Fruit fly (Drosophila melanogaster) whole organism, adult: ENCODE measurements around the gene Yp1.

Source experiments
- CG11617 ChIP-seq: fragments of 200-800 bp; sonication (Bioruptor generic); optimal IDR thresholded peaks from 2 replicates; lab custom pipeline; 2017; ENCODE audit warnings: mild to moderate bottlenecking, missing biosample characterization, missing genetic modification reagents, missing genetic modification characterization
- CG12768 ChIP-seq: fragments of 200-800 bp; sonication (Bioruptor generic); optimal IDR thresholded peaks from 2 replicates; lab custom pipeline; 2017; ENCODE audit warnings: missing biosample characterization, missing genetic modification characterization, mild to moderate bottlenecking, moderate library complexity, missing genetic modification reagents
- CG14711 ChIP-seq: fragments of 200-800 bp; sonication (Bioruptor generic); optimal IDR thresholded peaks from 2 replicates; lab custom pipeline; 2018; ENCODE audit warnings: missing biosample characterization, mild to moderate bottlenecking, missing genetic modification characterization, moderate library complexity
- CG1620 ChIP-seq: fragments of 200-800 bp; sonication (Bioruptor generic); optimal IDR thresholded peaks from 2 replicates; lab custom pipeline; 2016; ENCODE audit warnings: missing biosample characterization, missing genetic modification characterization
- CG33017 ChIP-seq: fragments of 200-800 bp; sonication (Bioruptor generic); optimal IDR thresholded peaks from 2 replicates; lab custom pipeline; 2018; ENCODE audit warnings: missing biosample characterization, mild to moderate bottlenecking, missing genetic modification characterization, moderate library complexity
- CG5204 ChIP-seq: fragments of 200-800 bp; sonication (Bioruptor generic); optimal IDR thresholded peaks from 2 replicates; lab custom pipeline; 2016; ENCODE audit warnings: missing biosample characterization, missing genetic modification characterization
- CG7045 ChIP-seq: fragments of 200-800 bp; sonication (Bioruptor generic); optimal IDR thresholded peaks from 2 replicates; lab custom pipeline; 2017; ENCODE audit warnings: missing biosample characterization, mild to moderate bottlenecking, missing genetic modification characterization
- CG7101 ChIP-seq: fragments of 200-800 bp; sonication (Bioruptor generic); optimal IDR thresholded peaks from 2 replicates; lab custom pipeline; 2018; ENCODE audit warnings: missing biosample characterization, mild to moderate bottlenecking, missing genetic modification characterization, moderate library complexity
- Clk ChIP-seq: fragments of 200-800 bp; sonication (Bioruptor generic); optimal IDR thresholded peaks from 2 replicates; lab custom pipeline; 2017; ENCODE audit warnings: missing biosample characterization, missing genetic modification characterization
- Crg-1 ChIP-seq: fragments of 200-800 bp; sonication (Bioruptor generic); optimal IDR thresholded peaks from 2 replicates; lab custom pipeline; 2016; ENCODE audit warnings: missing biosample characterization, missing genetic modification characterization
- Hr96 ChIP-seq: fragments of 200-800 bp; sonication (Bioruptor generic); optimal IDR thresholded peaks from 2 replicates; lab custom pipeline; 2016; ENCODE audit warnings: missing biosample characterization, missing genetic modification characterization
- Mnt ChIP-seq: fragments of 200-800 bp; sonication (Bioruptor generic); optimal IDR thresholded peaks from 2 replicates; lab custom pipeline; 2016; ENCODE audit warnings: missing biosample characterization, mild to moderate bottlenecking, missing genetic modification characterization
- bab1 ChIP-seq: fragments of 200-800 bp; sonication (Bioruptor generic); optimal IDR thresholded peaks from 3 replicates; lab custom pipeline; 2019; ENCODE audit warnings: missing biosample characterization, mild to moderate bottlenecking, missing genetic modification characterization, moderate library complexity
- cic ChIP-seq: fragments of 200-800 bp; sonication (Bioruptor generic); optimal IDR thresholded peaks from 2 replicates; lab custom pipeline; 2017; ENCODE audit warnings: missing biosample characterization, mild to moderate bottlenecking, missing genetic modification characterization, moderate library complexity
- cnc ChIP-seq, 2 experiments: fragments of >200 bp; optimal IDR thresholded peaks; 2 replicates each; lab custom pipeline; 2017
- kay ChIP-seq: fragments of 200-800 bp; sonication (Bioruptor generic); peaks from one replicate; lab custom pipeline; 2016; ENCODE audit warnings: missing biosample characterization, missing genetic modification characterization, borderline replicate concordance
- ovo ChIP-seq: fragments of 200-800 bp; sonication (Bioruptor generic); optimal IDR thresholded peaks from 2 replicates; lab custom pipeline; 2016; ENCODE audit warnings: missing biosample characterization, missing genetic modification characterization
- pad ChIP-seq: fragments of 200-800 bp; sonication (Bioruptor generic); optimal IDR thresholded peaks from 3 replicates; lab custom pipeline; 2017; ENCODE audit warnings: missing biosample characterization, missing genetic modification characterization, mild to moderate bottlenecking, moderate library complexity, missing genetic modification reagents
- tj ChIP-seq: fragments of 200-800 bp; sonication (Bioruptor generic); optimal IDR thresholded peaks from 3 replicates; lab custom pipeline; 2017; ENCODE audit warnings: missing biosample characterization, mild to moderate bottlenecking, missing genetic modification characterization, moderate library complexity
- toe ChIP-seq: fragments of 200-800 bp; sonication (Bioruptor generic); optimal IDR thresholded peaks from 2 replicates; lab custom pipeline; 2016; ENCODE audit warnings: missing biosample characterization, missing genetic modification characterization

Yp1 gene

dm6 chrX:10086095-10086888 lies 32.7 kb downstream of the Yp1 start, which contains the start of the genes Naxe and RhoU:
Naxe (minus strand) TSS chrX:10086171.
RhoU (plus strand) TSS chrX:10086527.
- no peak for TF ChIP-seq CG7045 (GFP tag; lab: Kevin White, UChicago)
- no peak for TF ChIP-seq Crg-1 (GFP tag; lab: Kevin White, UChicago)
- TF ChIP-seq bab1 (GFP tag; lab: Kevin White, UChicago) = peak; percentile 39
- peak; percentile 18 for TF ChIP-seq CG7101 (tag; lab: Kevin White, UChicago)
- peak; percentile 36 for TF ChIP-seq Mnt (GFP tag; lab: Kevin White, UChicago)
- TF ChIP-seq ovo (GFP tag; lab: Kevin White, UChicago) = peak; percentile 79
- peak; percentile 29 for TF ChIP-seq toe (GFP tag; lab: Kevin White, UChicago)
- TF ChIP-seq pad = no peak
- no peak for TF ChIP-seq CG5204
- TF ChIP-seq CG12768 (GFP tag; lab: Kevin White, UChicago) = no peak
- no peak for TF ChIP-seq cic (GFP tag; lab: Kevin White, UChicago)
- TF ChIP-seq tj (GFP tag; lab: Kevin White, UChicago) = peak; percentile 44
- TF ChIP-seq CG14711 (tag; lab: Kevin White, UChicago) = peak; percentile 23
- no peak for TF ChIP-seq Hr96 (GFP tag; lab: Kevin White, UChicago)
- TF ChIP-seq CG11617 (GFP tag; lab: Kevin White, UChicago) = no peak
- TF ChIP-seq CG1620 (GFP tag; lab: Kevin White, UChicago) = peak; percentile 52
- TF ChIP-seq CG33017 = no peak
- TF ChIP-seq Clk (GFP tag; lab: Kevin White, UChicago) = no peak
- TF ChIP-seq cnc (optimal IDR thresholded peaks at IDR 0.05; lab: Kevin White, UChicago) = no peak
- TF ChIP-seq kay = no peak

- TF ChIP-seq bab1 (GFP tag; lab: Kevin White, UChicago) (peak; percentile 13), Mnt (GFP tag; lab: Kevin White, UChicago) (no peak), CG1620 (GFP tag; lab: Kevin White, UChicago) (peak; percentile 16), Clk (GFP tag; lab: Kevin White, UChicago) (no peak), Crg-1 (GFP tag; lab: Kevin White, UChicago) (no peak), tj (GFP tag; lab: Kevin White, UChicago) (peak; percentile 67), CG7101 (tag; lab: Kevin White, UChicago) (peak; percentile 7), CG14711 (tag; lab: Kevin White, UChicago) (peak; percentile 14)
Observed at dm6 chrX:10088023-10088913, 34.7 kb downstream of the Yp1 start.

- TF ChIP-seq CG11617 (GFP tag; lab: Kevin White, UChicago) (no peak), tj (GFP tag; lab: Kevin White, UChicago) (no peak), Mnt (GFP tag; lab: Kevin White, UChicago) (no peak), CG5204 (no peak), CG7101 (tag; lab: Kevin White, UChicago) (no peak)
Observed at dm6 chrX:10089188-10089587, 35.6 kb downstream of the Yp1 start.

- TF ChIP-seq kay (no peak), CG5204 (no peak), CG7045 (GFP tag; lab: Kevin White, UChicago) (no peak), CG33017 (no peak), CG7101 (tag; lab: Kevin White, UChicago) (no peak), Crg-1 (GFP tag; lab: Kevin White, UChicago) (no peak), toe (GFP tag; lab: Kevin White, UChicago) (no peak), CG11617 (GFP tag; lab: Kevin White, UChicago) (no peak), pad (no peak), cic (GFP tag; lab: Kevin White, UChicago) (no peak), ovo (GFP tag; lab: Kevin White, UChicago) (no peak), cnc (optimal IDR thresholded peaks at IDR 0.05; lab: Kevin White, UChicago) (no peak)
Observed at dm6 chrX:10092796-10093195, 39.2 kb downstream of the Yp1 start.

- TF ChIP-seq Clk (GFP tag; lab: Kevin White, UChicago) = no peak
- TF ChIP-seq toe (GFP tag; lab: Kevin White, UChicago) = no peak
- no peak for TF ChIP-seq CG12768 (GFP tag; lab: Kevin White, UChicago)
- TF ChIP-seq cnc (optimal IDR thresholded peaks at IDR 0.05; lab: Kevin White, UChicago) = no peak
- TF ChIP-seq ovo (GFP tag; lab: Kevin White, UChicago) = no peak
- no peak for TF ChIP-seq CG33017
- TF ChIP-seq CG14711 (tag; lab: Kevin White, UChicago) = no peak
- no peak for TF ChIP-seq Crg-1 (GFP tag; lab: Kevin White, UChicago)
- no peak for TF ChIP-seq tj (GFP tag; lab: Kevin White, UChicago)
- no peak for TF ChIP-seq kay
- TF ChIP-seq CG5204 = no peak
Observed at dm6 chrX:10103569-10104083, 50.0 kb downstream of the Yp1 start.
